Fruit fly (Drosophila melanogaster) whole organism, adult: ENCODE results near the gene CYLD.

Source experiments
- CG33017 ChIP-seq: fragments of 200-800 bp; sonication (Bioruptor generic); optimal IDR thresholded peaks from 2 replicates; lab custom pipeline; 2018; ENCODE audit warnings: missing biosample characterization, mild to moderate bottlenecking, missing genetic modification characterization, moderate library complexity
- Mnt ChIP-seq: fragments of 200-800 bp; sonication (Bioruptor generic); optimal IDR thresholded peaks from 2 replicates; lab custom pipeline; 2016; ENCODE audit warnings: missing biosample characterization, mild to moderate bottlenecking, missing genetic modification characterization

DNA sequence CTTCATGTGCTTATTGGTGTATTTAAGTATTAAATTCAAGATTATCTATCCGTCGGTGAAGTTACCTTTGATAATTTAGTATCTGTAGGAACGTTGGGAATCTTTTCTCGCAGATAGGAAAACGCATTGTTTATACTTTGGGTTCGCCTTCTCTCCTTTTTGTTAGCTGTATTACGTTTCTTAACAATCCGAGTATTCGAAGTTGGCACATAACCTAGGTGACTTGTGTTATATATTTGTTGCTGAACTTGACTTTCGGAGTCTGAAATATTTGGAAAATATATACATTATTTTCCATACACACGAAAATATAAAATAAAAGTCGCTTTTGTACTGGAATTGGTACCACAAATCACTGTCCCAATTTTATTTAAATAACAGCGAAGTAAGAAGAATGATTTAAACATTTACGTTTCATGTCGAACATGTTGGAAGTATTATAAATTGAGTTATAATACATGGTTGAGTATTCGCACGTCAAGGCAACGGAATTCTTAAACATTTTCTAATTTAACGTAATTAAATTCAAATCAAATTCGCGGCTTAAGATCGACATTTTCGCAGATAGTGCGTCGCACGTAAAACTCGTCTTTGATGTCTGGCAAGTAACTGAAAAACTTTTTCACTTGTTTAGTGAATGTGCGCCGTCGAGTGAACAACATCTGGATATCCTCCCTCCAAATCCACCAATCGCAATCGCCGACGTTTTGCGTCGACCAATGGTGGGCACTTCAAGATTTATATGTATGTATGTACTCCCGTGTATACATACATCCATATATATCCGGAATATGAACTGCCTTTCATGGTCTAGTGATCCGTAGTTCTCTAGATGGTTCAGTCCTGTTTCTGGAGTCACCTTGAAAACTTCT is 4.6 kb downstream of the CYLD start, which contains the start of gene Hand:
- TF ChIP-seq CG33017 (tag; lab: Kevin White, UChicago) = no peak
- no peak for TF ChIP-seq Mnt (GFP tag; lab: Kevin White, UChicago)
